Worm (Caenorhabditis elegans) whole organism, early embryonic: Measurements from ENCODE around the gene C53A5.17.

Experiments used
- ama-1 ChIP-seq: fragments of 150-350 bp; optimal IDR thresholded peaks from 2 replicates; lab custom pipeline; 2014
- ceh-36 ChIP-seq: sonication (generic microtip); optimal IDR thresholded peaks from 2 replicates; lab custom pipeline; 2016; ENCODE audit warnings: missing genetic modification characterization, inconsistent platforms, missing compliant biosample characterization
- flt-1 ChIP-seq: fragments of 200-800 bp; sonication (Bioruptor generic); IDR thresholded peaks from 2 replicates; pipeline ENCODE4 v1.3.6; 2022; ENCODE audit warnings: missing genetic modification characterization, missing compliant biosample characterization
- hmbx-1 ChIP-seq: sonication (generic microtip); optimal IDR thresholded peaks from 2 replicates; lab custom pipeline; 2016; ENCODE audit warnings: mild to moderate bottlenecking, missing genetic modification characterization, missing compliant biosample characterization
- sea-1 ChIP-seq: fragments of 200-800 bp; sonication (Bioruptor generic); conservative IDR thresholded peaks from 2 replicates; pipeline ENCODE4 v1.3.6; 2022; ENCODE audit warnings: missing genetic modification characterization, missing compliant biosample characterization

DNA sequence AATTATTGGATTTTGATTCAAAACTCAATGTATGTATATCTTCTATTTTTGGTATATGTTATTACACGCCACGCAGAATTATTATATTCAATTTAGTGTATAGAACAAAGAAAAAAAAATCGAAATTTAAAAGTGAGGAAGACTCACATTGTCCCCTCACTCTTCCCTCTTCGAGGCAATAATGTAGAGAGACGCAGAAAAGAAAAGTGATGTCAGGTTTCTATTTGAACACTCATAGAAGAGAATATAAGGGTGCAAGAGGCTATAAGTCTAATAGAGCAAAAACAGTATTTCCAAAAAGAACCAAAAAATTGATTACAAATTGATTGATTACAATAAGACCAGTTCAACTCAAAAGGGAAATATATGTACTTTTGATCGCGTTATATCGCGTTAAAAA, 27.6 kb upstream of the C53A5.17 start:
- TF ChIP-seq ama-1 (lab: Kevin White, UChicago) (no peak), ceh-36 (tag; lab: Kevin White, UChicago) (no peak), flt-1 (GFP tag; lab: Robert Waterston, UW) (no peak), hmbx-1 (no peak), sea-1 (GFP tag; lab: Robert Waterston, UW) (no peak)
